Fruit fly (Drosophila melanogaster) whole organism, embryonic: Measurements from ENCODE around the gene Rbp6.

Experiments
- Abd-B ChIP-seq: fragments of 200-800 bp; sonication (Bioruptor generic); optimal IDR thresholded peaks from 2 replicates; lab custom pipeline; 2018; ENCODE audit warnings: missing biosample characterization, mild to moderate bottlenecking, missing genetic modification characterization, moderate library complexity
- Blimp-1 ChIP-seq: fragments of 200-800 bp; sonication (Bioruptor generic); optimal IDR thresholded peaks from 3 replicates; lab custom pipeline; 2018; ENCODE audit warnings: missing biosample characterization, missing genetic modification characterization, mild to moderate bottlenecking, moderate library complexity, missing genetic modification reagents
- CG10267 ChIP-seq: fragments of 200-800 bp; sonication (Bioruptor generic); optimal IDR thresholded peaks from 2 replicates; lab custom pipeline; 2018; ENCODE audit warnings: missing biosample characterization, mild to moderate bottlenecking, missing genetic modification characterization, moderate library complexity
- CG10543 ChIP-seq: fragments of 200-800 bp; sonication (Bioruptor generic); optimal IDR thresholded peaks from 3 replicates; lab custom pipeline; 2017; ENCODE audit warnings: missing biosample characterization, mild to moderate bottlenecking, missing genetic modification characterization, moderate library complexity
- CG11093 ChIP-seq: fragments of 200-800 bp; sonication (Bioruptor generic); IDR thresholded peaks from 3 replicates; pipeline ENCODE4 v1.3.6; 2022; ENCODE audit warnings: missing biosample characterization, missing genetic modification characterization
- CG11504 ChIP-seq: fragments of 200-800 bp; sonication (Bioruptor generic); optimal IDR thresholded peaks from 3 replicates; lab custom pipeline; 2019; ENCODE audit warnings: missing biosample characterization, mild to moderate bottlenecking, missing genetic modification characterization, moderate library complexity
- CG12744 ChIP-seq: fragments of 200-800 bp; sonication (Bioruptor generic); optimal IDR thresholded peaks from 2 replicates; lab custom pipeline; 2016; ENCODE audit warnings: missing biosample characterization, missing genetic modification characterization
- CG14710 ChIP-seq: fragments of 200-800 bp; sonication (Bioruptor generic); optimal IDR thresholded peaks from 3 replicates; lab custom pipeline; 2019; ENCODE audit warnings: missing biosample characterization, mild to moderate bottlenecking, missing genetic modification characterization, moderate library complexity
- CG17359 ChIP-seq: fragments of 200-800 bp; sonication (Bioruptor generic); optimal IDR thresholded peaks from 3 replicates; lab custom pipeline; 2018; ENCODE audit warnings: missing biosample characterization, mild to moderate bottlenecking, missing genetic modification characterization, moderate library complexity
- CG17612 ChIP-seq: fragments of 200-800 bp; sonication (Bioruptor generic); IDR thresholded peaks from 2 replicates; pipeline ENCODE4 v1.3.6; 2022; ENCODE audit warnings: missing biosample characterization, missing genetic modification characterization
- CG2120 ChIP-seq: fragments of 200-800 bp; sonication (Bioruptor generic); optimal IDR thresholded peaks from 3 replicates; lab custom pipeline; 2016; ENCODE audit warnings: missing biosample characterization, missing genetic modification characterization
- CG30403 ChIP-seq: fragments of 200-800 bp; sonication (Bioruptor generic); optimal IDR thresholded peaks from 3 replicates; lab custom pipeline; 2016; ENCODE audit warnings: missing biosample characterization, missing genetic modification characterization
- CG31224 ChIP-seq: fragments of 200-800 bp; sonication (Bioruptor generic); IDR thresholded peaks from 2 replicates; pipeline ENCODE4 v1.3.6; 2022; ENCODE audit warnings: missing biosample characterization, missing genetic modification characterization
- CG33213 ChIP-seq: fragments of 200-800 bp; sonication (Bioruptor generic); optimal IDR thresholded peaks from 3 replicates; lab custom pipeline; 2016; ENCODE audit warnings: missing biosample characterization, missing genetic modification characterization
- CG6854 ChIP-seq: fragments of 200-800 bp; sonication (Bioruptor generic); optimal IDR thresholded peaks from 3 replicates; lab custom pipeline; 2017; ENCODE audit warnings: missing biosample characterization, mild to moderate bottlenecking, missing genetic modification characterization
- CG7271 ChIP-seq: fragments of 200-800 bp; sonication (Bioruptor generic); optimal IDR thresholded peaks from 2 replicates; lab custom pipeline; 2018; ENCODE audit warnings: missing biosample characterization, mild to moderate bottlenecking, missing genetic modification characterization, moderate library complexity
- CG8089 ChIP-seq: fragments of 200-800 bp; sonication (Bioruptor generic); optimal IDR thresholded peaks from 3 replicates; lab custom pipeline; 2016; ENCODE audit warnings: missing biosample characterization, missing genetic modification characterization
- CoRest ChIP-seq: fragments of 200-800 bp; sonication (Bioruptor generic); optimal IDR thresholded peaks from 3 replicates; lab custom pipeline; 2018; ENCODE audit warnings: missing biosample characterization, mild to moderate bottlenecking, missing genetic modification characterization, moderate library complexity
- Dfd ChIP-seq, 2 experiments: fragments of >200 bp; optimal IDR thresholded peaks; 2 replicates each; lab custom pipeline; 2017; ENCODE audit warnings: missing biosample characterization in 2 of 2, missing genetic modification characterization in 2 of 2
- ERR ChIP-seq: fragments of 200-800 bp; sonication (Bioruptor generic); optimal IDR thresholded peaks from 2 replicates; lab custom pipeline; 2016; ENCODE audit warnings: missing biosample characterization, missing genetic modification characterization
- Fer1 ChIP-seq: fragments of 200-800 bp; sonication (Bioruptor generic); optimal IDR thresholded peaks from 2 replicates; lab custom pipeline; 2017; ENCODE audit warnings: missing biosample characterization, mild to moderate bottlenecking, missing genetic modification characterization
- Fer3 ChIP-seq: fragments of 200-800 bp; sonication (Bioruptor generic); optimal IDR thresholded peaks from 2 replicates; lab custom pipeline; 2018; ENCODE audit warnings: missing biosample characterization, mild to moderate bottlenecking, missing genetic modification characterization, moderate library complexity
- Hand ChIP-seq: fragments of 200-800 bp; sonication (Bioruptor generic); optimal IDR thresholded peaks from 2 replicates; lab custom pipeline; 2017; ENCODE audit warnings: mild to moderate bottlenecking, missing biosample characterization, missing genetic modification reagents, missing genetic modification characterization
- Mrtf ChIP-seq: fragments of 200-800 bp; sonication (Bioruptor generic); IDR thresholded peaks from 3 replicates; pipeline ENCODE4 v1.3.6; 2022; ENCODE audit warnings: missing biosample characterization, missing genetic modification characterization
- NFAT ChIP-seq: fragments of 200-800 bp; sonication (Bioruptor generic); IDR thresholded peaks from 2 replicates; pipeline ENCODE4 v1.3.6; 2022; ENCODE audit warnings: missing biosample characterization, missing genetic modification characterization
- NfI ChIP-seq: fragments of 200-800 bp; sonication (Bioruptor generic); optimal IDR thresholded peaks from 3 replicates; lab custom pipeline; 2018; ENCODE audit warnings: missing biosample characterization, mild to moderate bottlenecking, missing genetic modification characterization, moderate library complexity
- Optix ChIP-seq: fragments of 200-800 bp; sonication (Bioruptor generic); IDR thresholded peaks from 3 replicates; pipeline ENCODE4 v1.3.6; 2022; ENCODE audit warnings: missing biosample characterization, missing genetic modification characterization
- Pdp1 ChIP-seq, 2 experiments: fragments of 200-800 bp; sonication (Bioruptor generic); optimal IDR thresholded peaks; 3 replicates each; lab custom pipeline; 2016; ENCODE audit warnings: missing biosample characterization in 2 of 2, missing genetic modification characterization in 2 of 2, mild to moderate bottlenecking in 1 of 2, moderate library complexity in 1 of 2
- Rx ChIP-seq: fragments of 200-800 bp; sonication (Bioruptor generic); IDR thresholded peaks from 2 replicates; pipeline ENCODE4 v1.3.6; 2022; ENCODE audit warnings: missing biosample characterization, missing genetic modification characterization
- Sox102F ChIP-seq: fragments of 200-800 bp; sonication (Bioruptor generic); optimal IDR thresholded peaks from 2 replicates; lab custom pipeline; 2018; ENCODE audit warnings: missing biosample characterization, mild to moderate bottlenecking, missing genetic modification characterization, moderate library complexity
- Sry-δ ChIP-seq: fragments of 200-800 bp; sonication (Bioruptor generic); optimal IDR thresholded peaks from 2 replicates; lab custom pipeline; 2016; ENCODE audit warnings: missing biosample characterization, missing genetic modification characterization
- Stat92E ChIP-seq, 3 experiments: fragments of >200 bp in 2 of 3; fragments of 200-800 bp in 1 of 3; sonication (Bioruptor generic) in 1 of 3; optimal IDR thresholded peaks; 2 replicates each; lab custom pipeline; 2017 to 2019; ENCODE audit warnings: missing biosample characterization in 3 of 3, missing genetic modification characterization in 3 of 3, mild to moderate bottlenecking in 1 of 3, moderate library complexity in 1 of 3
- ab ChIP-seq: fragments of 200-800 bp; sonication (Bioruptor generic); optimal IDR thresholded peaks from 2 replicates; lab custom pipeline; 2016; ENCODE audit warnings: missing biosample characterization, missing genetic modification characterization
- abd-A ChIP-seq: fragments of 200-800 bp; sonication (Bioruptor generic); optimal IDR thresholded peaks from 3 replicates; lab custom pipeline; 2019; ENCODE audit warnings: missing biosample characterization, mild to moderate bottlenecking, missing genetic modification characterization, moderate library complexity
- ac ChIP-seq: fragments of 200-800 bp; sonication (Bioruptor generic); optimal IDR thresholded peaks from 3 replicates; lab custom pipeline; 2017; ENCODE audit warnings: missing biosample characterization, mild to moderate bottlenecking, missing genetic modification characterization
- ase ChIP-seq: fragments of 200-800 bp; sonication (Bioruptor generic); IDR thresholded peaks from 3 replicates; pipeline ENCODE4 v1.3.6; 2022; ENCODE audit warnings: missing biosample characterization, missing genetic modification characterization
- br ChIP-seq: fragments of >200 bp; optimal IDR thresholded peaks from 2 replicates; lab custom pipeline; 2017
- ems ChIP-seq: fragments of 200-800 bp; sonication (Bioruptor generic); optimal IDR thresholded peaks from 3 replicates; lab custom pipeline; 2016; ENCODE audit warnings: missing biosample characterization, missing genetic modification characterization
- gem ChIP-seq: fragments of 200-800 bp; sonication (Bioruptor generic); optimal IDR thresholded peaks from 2 replicates; lab custom pipeline; 2019; ENCODE audit warnings: missing biosample characterization, mild to moderate bottlenecking, missing genetic modification characterization, moderate library complexity
- ken ChIP-seq: fragments of 200-800 bp; sonication (Bioruptor generic); IDR thresholded peaks from 3 replicates; pipeline ENCODE4 v1.3.6; 2022; ENCODE audit warnings: missing biosample characterization, missing genetic modification characterization
- luna ChIP-seq: fragments of 200-800 bp; sonication (Bioruptor generic); optimal IDR thresholded peaks from 2 replicates; lab custom pipeline; 2016; ENCODE audit warnings: missing biosample characterization, missing genetic modification characterization
- nmo ChIP-seq: fragments of 200-800 bp; sonication (Bioruptor generic); optimal IDR thresholded peaks from 2 replicates; lab custom pipeline; 2018; ENCODE audit warnings: missing biosample characterization, mild to moderate bottlenecking, missing genetic modification characterization, moderate library complexity
- pb ChIP-seq: fragments of 200-800 bp; sonication (Bioruptor generic); optimal IDR thresholded peaks from 3 replicates; lab custom pipeline; 2016; ENCODE audit warnings: missing biosample characterization, missing genetic modification characterization
- pum ChIP-seq: fragments of 200-800 bp; sonication (Bioruptor generic); optimal IDR thresholded peaks from 2 replicates; lab custom pipeline; 2016; ENCODE audit warnings: missing biosample characterization, missing genetic modification characterization
- ranshi ChIP-seq: fragments of 200-800 bp; sonication (Bioruptor generic); IDR thresholded peaks from 2 replicates; pipeline ENCODE4 v1.3.6; 2022; ENCODE audit warnings: missing biosample characterization, missing genetic modification characterization
- ssp ChIP-seq: fragments of 200-800 bp; sonication (Bioruptor generic); IDR thresholded peaks from 2 replicates; pipeline ENCODE4 v1.3.6; 2022; ENCODE audit warnings: missing biosample characterization, missing genetic modification characterization
- tll ChIP-seq, 2 experiments: fragments of 200-800 bp in 1 of 2; fragments of >200 bp in 1 of 2; sonication (Bioruptor generic) in 1 of 2; optimal IDR thresholded peaks; 2 replicates each; lab custom pipeline; 2017 to 2019; ENCODE audit warnings: missing biosample characterization in 2 of 2, missing genetic modification characterization in 2 of 2, mild to moderate bottlenecking in 1 of 2, moderate library complexity in 1 of 2
- zfh2 ChIP-seq: fragments of 200-800 bp; sonication (Bioruptor generic); optimal IDR thresholded peaks from 2 replicates; lab custom pipeline; 2016; ENCODE audit warnings: missing biosample characterization, missing genetic modification characterization

The Rbp6 gene

dm6 chr3L:17012017-17012719 is 225.8 kb downstream of the Rbp6 start, which contains the start of gene CG3764 (continued):
- TF ChIP-seq Hand (GFP tag; lab: Kevin White, UChicago): peak; percentile 67
- peak; percentile 42 for TF ChIP-seq CG2120 (GFP tag; lab: Kevin White, UChicago)
- TF ChIP-seq Abd-B (GFP tag; lab: Kevin White, UChicago): peak; percentile 62
- TF ChIP-seq CG30403: peak; percentile 40
- peak; percentile 27 for TF ChIP-seq ems (GFP tag; lab: Kevin White, UChicago)
- peak; percentile 69 for TF ChIP-seq Fer3 (tag; lab: Kevin White, UChicago)
- 0 out of 2 replicates have a peak, but pooled peaks have one; percentile 17 for TF ChIP-seq CG17612 (GFP tag; lab: Robert Waterston, UW)
- 0 out of 3 replicates have a peak, but pooled peaks have one; percentile 27 for TF ChIP-seq ase
- TF ChIP-seq ab: no peak
- TF ChIP-seq CG12744 (GFP tag; lab: Kevin White, UChicago): peak; percentile 20
- peak; percentile 65 for TF ChIP-seq Rx (GFP tag; lab: Robert Waterston, UW)
- peak; percentile 74 for TF ChIP-seq ERR (GFP tag; lab: Kevin White, UChicago)
- TF ChIP-seq CG11093 (GFP tag; lab: Robert Waterston, UW): peak; percentile 11; the same call in 1 of the 3 replicates
- peak; percentile 72 for TF ChIP-seq CG11504 (tag; lab: Kevin White, UChicago)
- peak; percentile 81 for TF ChIP-seq CG6854 (GFP tag; lab: Kevin White, UChicago)
- TF ChIP-seq CG10543 (GFP tag; lab: Kevin White, UChicago): peak; percentile 95
- TF ChIP-seq Mrtf: peak; percentile 50; the same call in 1 of the 3 replicates
- peak; percentile 92 for TF ChIP-seq CG33213 (GFP tag; lab: Kevin White, UChicago)
- peak; percentile 83 for TF ChIP-seq CoRest
- TF ChIP-seq abd-A (tag; lab: Kevin White, UChicago): no peak
- peak; percentile 44; the same call in 1 of the 2 replicates for TF ChIP-seq ranshi (GFP tag; lab: Robert Waterston, UW)
- peak; percentile 61 to 74 for TF ChIP-seq Pdp1 (GFP tag; optimal IDR thresholded peaks at IDR 0.05; lab: Kevin White, UChicago)
- peak; percentile 84 for TF ChIP-seq pb (GFP tag; lab: Kevin White, UChicago)
- TF ChIP-seq ken: peak; percentile 82; the same call in 2 of the 3 replicates
- peak; percentile 70 for TF ChIP-seq nmo (GFP tag; lab: Kevin White, UChicago)
- no peak for TF ChIP-seq luna
- TF ChIP-seq NfI: peak; percentile 85
- peak; percentile 46 for TF ChIP-seq Sox102F (GFP tag; lab: Kevin White, UChicago)
- TF ChIP-seq CG10267: peak; percentile 75
- TF ChIP-seq gem (tag; lab: Kevin White, UChicago): peak; percentile 60
- TF ChIP-seq Dfd (GFP tag; optimal IDR thresholded peaks at IDR 0.05; lab: Kevin White, UChicago): no peak
- TF ChIP-seq Blimp-1: peak; percentile 56
- TF ChIP-seq br (lab: Kevin White, UChicago): no peak
- peak; percentile 23 for TF ChIP-seq zfh2
- TF ChIP-seq CG31224 (GFP tag; lab: Robert Waterston, UW): peak; percentile 29; the same call in 1 of the 2 replicates
- TF ChIP-seq CG7271 (tag; lab: Kevin White, UChicago): peak; percentile 72
- TF ChIP-seq ssp (GFP tag; lab: Robert Waterston, UW): no peak
- peak; percentile 46 for TF ChIP-seq pum
- TF ChIP-seq NFAT (GFP tag; lab: Robert Waterston, UW): 0 out of 2 replicates have a peak, but pooled peaks have one; percentile 6
- peak; percentile 90 for TF ChIP-seq Fer1 (GFP tag; lab: Kevin White, UChicago)
- peak; percentile 69 for TF ChIP-seq ac
- peak; percentile 64 for TF ChIP-seq Sry-δ (GFP tag; lab: Kevin White, UChicago)
- peak in 1 of 2 experiments; percentile 92 for TF ChIP-seq tll (GFP tag; optimal IDR thresholded peaks at IDR 0.05; lab: Kevin White, UChicago)
- peak; percentile 83 for TF ChIP-seq CG8089 (GFP tag; lab: Kevin White, UChicago)
- TF ChIP-seq CG17359 (tag; lab: Kevin White, UChicago): peak; percentile 86
- TF ChIP-seq Optix (GFP tag; lab: Robert Waterston, UW): no peak
- TF ChIP-seq CG14710: peak; percentile 100
- TF ChIP-seq Stat92E (GFP tag; optimal IDR thresholded peaks at IDR 0.05; lab: Kevin White, UChicago): peak in 1 of 3 experiments; percentile 72
